Worm (Caenorhabditis elegans) whole organism, young adult: Measurements from ENCODE around the gene clec-123.

Experiments used
- B0261.1 ChIP-seq: sonication (generic microtip); optimal IDR thresholded peaks from 2 replicates; lab custom pipeline; 2016; ENCODE audit warnings: mild to moderate bottlenecking, missing genetic modification characterization, moderate library complexity, missing compliant biosample characterization
- D2030.7 ChIP-seq: fragments of 200-800 bp; sonication (Bioruptor generic); IDR thresholded peaks from 2 replicates; pipeline ENCODE4 v1.3.6; 2022; ENCODE audit warnings: missing genetic modification reagents, missing genetic modification characterization, missing compliant biosample characterization
- F57A8.1 ChIP-seq: fragments of 200-800 bp; sonication (Bioruptor generic); optimal IDR thresholded peaks from 2 replicates; lab custom pipeline; 2018; ENCODE audit warnings: mild to moderate bottlenecking, missing genetic modification characterization, moderate library complexity, missing compliant biosample characterization
- Y67H2A.10 ChIP-seq: fragments of 200-800 bp; sonication (Bioruptor generic); conservative IDR thresholded peaks from 2 replicates; pipeline ENCODE4 v1.3.6; 2022; ENCODE audit warnings: missing genetic modification reagents, missing genetic modification characterization, missing compliant biosample characterization
- ama-1 ChIP-seq, 3 experiments: fragments of 150-350 bp in 1 of 3; sonication (generic microtip) in 2 of 3; optimal IDR thresholded peaks; 2 replicates each; lab custom pipeline; 2014 to 2018; ENCODE audit warnings: missing biosample characterization in 2 of 3, missing genetic modification characterization in 2 of 3, missing genetic modification reagents in 2 of 3
- cebp-1 ChIP-seq, 2 experiments: fragments of 200-800 bp in 1 of 2; sonication (Bioruptor generic) in 1 of 2; sonication (generic microtip) in 1 of 2; IDR thresholded peaks in 1 of 2; optimal IDR thresholded peaks in 1 of 2; 2 replicates each; pipeline versions ENCODE4 v1.3.6 to Lab custom; 2017 to 2022; ENCODE audit warnings: missing compliant biosample characterization in 2 of 2, missing genetic modification characterization in 2 of 2, mild to moderate bottlenecking in 1 of 2, missing genetic modification reagents in 1 of 2, moderate library complexity in 1 of 2
- chd-7 ChIP-seq: sonication (generic microtip); optimal IDR thresholded peaks from 2 replicates; lab custom pipeline; 2016; ENCODE audit warnings: mild to moderate bottlenecking, missing genetic modification characterization, moderate library complexity, missing compliant biosample characterization
- dpl-1 ChIP-seq: fragments of 150-350 bp; optimal IDR thresholded peaks from 2 replicates; lab custom pipeline; 2014; ENCODE audit warnings: missing biosample characterization, missing genetic modification reagents, missing genetic modification characterization
- efl-1 ChIP-seq: fragments of 150-350 bp; optimal IDR thresholded peaks from 2 replicates; lab custom pipeline; 2014; ENCODE audit warnings: missing biosample characterization, missing genetic modification reagents, missing genetic modification characterization
- him-1 ChIP-seq: sonication (generic microtip); optimal IDR thresholded peaks from 2 replicates; lab custom pipeline; 2016; ENCODE audit warnings: missing genotype, missing genetic modification reagents, missing genetic modification characterization, missing compliant biosample characterization
- hmg-20 ChIP-seq: fragments of 200-800 bp; sonication (Bioruptor generic); IDR thresholded peaks from 2 replicates; pipeline ENCODE4 v1.3.6; 2022; ENCODE audit warnings: missing genetic modification reagents, missing genetic modification characterization, missing compliant biosample characterization
- pha-4 ChIP-seq: fragments of 150-350 bp; sonication (generic microtip); optimal IDR thresholded peaks from 2 replicates; lab custom pipeline; 2014; ENCODE audit warnings: missing biosample characterization, missing genetic modification reagents, missing genetic modification characterization
- snpc-4 ChIP-seq, 5 experiments: fragments of 150-350 bp in 1 of 5; sonication (generic microtip) in 4 of 5; optimal IDR thresholded peaks; 2 replicates each; lab custom pipeline; 2014 to 2018; ENCODE audit warnings: missing genetic modification characterization in 5 of 5, missing biosample characterization in 3 of 5, antibody characterized with exemption in 2 of 5, mild to moderate bottlenecking in 2 of 5, missing compliant biosample characterization in 2 of 5, missing genotype in 2 of 5, moderate library complexity in 2 of 5, missing genetic modification reagents in 1 of 5
- unc-62 ChIP-seq: fragments of 150-350 bp; optimal IDR thresholded peaks from 2 replicates; lab custom pipeline; 2014; ENCODE audit warnings: missing biosample characterization, missing genetic modification reagents, missing genetic modification characterization

- TF ChIP-seq efl-1 (GFP tag; lab: Kevin White, UChicago) (no peak), pha-4 (no peak), F57A8.1 (GFP tag; lab: Kevin White, UChicago) (no peak), dpl-1 (no peak), unc-62 (no peak), cebp-1 (GFP tag; IDR thresholded peaks at IDR 0.05; lab: Robert Waterston, UW) (no peak), cebp-1 (tag; optimal IDR thresholded peaks at IDR 0.05; lab: Kevin White, UChicago) (no peak), chd-7 (no peak), B0261.1 (tag; lab: Kevin White, UChicago) (no peak), D2030.7 (GFP tag; lab: Robert Waterston, UW) (no peak), Y67H2A.10 (GFP tag; lab: Robert Waterston, UW) (no peak), hmg-20 (GFP tag; lab: Robert Waterston, UW) (no peak), snpc-4 (GFP tag; optimal IDR thresholded peaks at IDR 0.05; lab: Kevin White, UChicago) (no peak), snpc-4 (tag; optimal IDR thresholded peaks at IDR 0.05; lab: Kevin White, UChicago) (no peak), him-1 (no peak), ama-1 (optimal IDR thresholded peaks at IDR 0.05; lab: Kevin White, UChicago) (no peak), ama-1 (GFP tag; optimal IDR thresholded peaks at IDR 0.05; lab: Kevin White, UChicago) (no peak)
Measured at ce11 chrII:3158985-3159384, 45.0 kb downstream of the clec-123 start, which contains the start of gene sri-34.
